Worm (Caenorhabditis elegans) whole organism, L1 larva: ENCODE measurements around the gene farl-11.

Source experiments
- F16B12.6 ChIP-seq: fragments of 150-350 bp; optimal IDR thresholded peaks from 2 replicates; lab custom pipeline; 2014; ENCODE audit warnings: missing biosample characterization, missing genetic modification characterization
- alr-1 ChIP-seq: fragments of 200-800 bp; sonication (Bioruptor generic); optimal IDR thresholded peaks from 2 replicates; lab custom pipeline; 2018; ENCODE audit warnings: borderline replicate concordance, mild to moderate bottlenecking, missing genetic modification characterization, missing compliant biosample characterization
- ceh-63 ChIP-seq: fragments of 200-800 bp; sonication (Bioruptor generic); optimal IDR thresholded peaks from 2 replicates; lab custom pipeline; 2018; ENCODE audit warnings: mild to moderate bottlenecking, missing genetic modification characterization, missing compliant biosample characterization
- efl-1 ChIP-seq, 4 experiments: fragments of 150-350 bp; optimal IDR thresholded peaks in 3 of 4; peaks in 1 of 4; 1 replicate in 1 of 4; 2 replicates in 3 of 4; lab custom pipeline; 2014; ENCODE audit warnings: missing biosample characterization in 2 of 4, missing genetic modification characterization in 2 of 4, missing genetic modification reagents in 2 of 4
- egl-27 ChIP-seq, 2 experiments: fragments of 150-350 bp in 1 of 2; sonication (generic microtip); optimal IDR thresholded peaks; 3 replicates each; lab custom pipeline; 2017 to 2018; ENCODE audit warnings: missing biosample characterization in 2 of 2, missing genetic modification characterization in 2 of 2, missing genetic modification reagents in 2 of 2
- fkh-10 ChIP-seq: sonication (generic microtip); optimal IDR thresholded peaks from 2 replicates; lab custom pipeline; 2017; ENCODE audit warnings: missing biosample characterization, missing genetic modification reagents, missing genetic modification characterization
- fos-1 ChIP-seq: fragments of 150-350 bp; optimal IDR thresholded peaks from 2 replicates; lab custom pipeline; 2014; ENCODE audit warnings: missing biosample characterization, missing genetic modification characterization
- hlh-17 ChIP-seq: fragments of 200-800 bp; sonication (Bioruptor generic); optimal IDR thresholded peaks from 2 replicates; lab custom pipeline; 2018; ENCODE audit warnings: missing genetic modification characterization, mild to moderate bottlenecking, missing compliant biosample characterization, moderate library complexity, borderline replicate concordance
- hlh-4 ChIP-seq: sonication (generic microtip); optimal IDR thresholded peaks from 2 replicates; lab custom pipeline; 2016; ENCODE audit warnings: mild to moderate bottlenecking, missing genetic modification characterization, missing compliant biosample characterization
- jun-1 ChIP-seq: fragments of 150-350 bp; optimal IDR thresholded peaks from 2 replicates; lab custom pipeline; 2014; ENCODE audit warnings: missing biosample characterization, missing genetic modification reagents, missing genetic modification characterization
- lin-14 ChIP-seq: fragments of 200-800 bp; sonication (Bioruptor generic); optimal IDR thresholded peaks from 2 replicates; lab custom pipeline; 2018; ENCODE audit warnings: mild to moderate bottlenecking, missing genetic modification characterization, moderate library complexity, missing compliant biosample characterization
- lin-35 ChIP-seq, 2 experiments: fragments of 150-350 bp; optimal IDR thresholded peaks; 2 replicates each; lab custom pipeline; 2014; ENCODE audit warnings: missing biosample characterization in 2 of 2, missing genetic modification characterization in 2 of 2, missing genetic modification reagents in 2 of 2
- lin-39 ChIP-seq: fragments of 150-350 bp; optimal IDR thresholded peaks from 2 replicates; lab custom pipeline; 2014; ENCODE audit warnings: missing biosample characterization, missing genetic modification reagents, missing genetic modification characterization
- mab-9 ChIP-seq: fragments of 200-800 bp; sonication (Bioruptor generic); IDR thresholded peaks from 2 replicates; pipeline ENCODE4 v1.3.6; 2022; ENCODE audit warnings: missing genetic modification reagents, missing genetic modification characterization, missing compliant biosample characterization
- mef-2 ChIP-seq: fragments of 150-350 bp; optimal IDR thresholded peaks from 2 replicates; lab custom pipeline; 2014; ENCODE audit warnings: missing biosample characterization, missing genetic modification characterization
- nhr-11 ChIP-seq: fragments of 150-350 bp; optimal IDR thresholded peaks from 2 replicates; lab custom pipeline; 2014; ENCODE audit warnings: missing biosample characterization, missing genetic modification characterization
- nhr-19 ChIP-seq: fragments of 200-800 bp; sonication (Bioruptor generic); conservative IDR thresholded peaks from 2 replicates; pipeline ENCODE4 v1.3.6; 2022; ENCODE audit warnings: missing genetic modification characterization, missing compliant biosample characterization
- nhr-237 ChIP-seq: fragments of 150-350 bp; optimal IDR thresholded peaks from 2 replicates; lab custom pipeline; 2014; ENCODE audit warnings: missing biosample characterization, missing genetic modification characterization
- nhr-71 ChIP-seq: sonication (generic microtip); optimal IDR thresholded peaks from 2 replicates; lab custom pipeline; 2016; ENCODE audit warnings: mild to moderate bottlenecking, missing genetic modification characterization, moderate library complexity, missing compliant biosample characterization
- nhr-85 ChIP-seq: sonication (generic microtip); peaks from one replicate; lab custom pipeline; 2016; ENCODE audit warnings: missing genetic modification characterization, inconsistent platforms, missing compliant biosample characterization
- nhr-90 ChIP-seq: sonication (generic microtip); optimal IDR thresholded peaks from 2 replicates; lab custom pipeline; 2016; ENCODE audit warnings: mild to moderate bottlenecking, missing genetic modification characterization, missing compliant biosample characterization; ENCODE audit not compliant: poor library complexity
- pag-3 ChIP-seq: sonication (generic microtip); optimal IDR thresholded peaks from 2 replicates; lab custom pipeline; 2017; ENCODE audit warnings: missing genetic modification characterization, mild to moderate bottlenecking, missing compliant biosample characterization, antibody characterized with exemption, borderline replicate concordance; ENCODE audit not compliant: insufficient read depth
- skn-1 ChIP-seq: fragments of 150-350 bp; optimal IDR thresholded peaks from 2 replicates; lab custom pipeline; 2014; ENCODE audit warnings: missing biosample characterization, missing genetic modification characterization
- sptf-1 ChIP-seq: fragments of 150-350 bp; optimal IDR thresholded peaks from 2 replicates; lab custom pipeline; 2014; ENCODE audit warnings: missing biosample characterization, missing genetic modification characterization
- swsn-7 ChIP-seq: sonication (generic microtip); optimal IDR thresholded peaks from 2 replicates; lab custom pipeline; 2016; ENCODE audit warnings: missing genetic modification characterization, missing compliant biosample characterization
- tlp-1 ChIP-seq: fragments of 150-350 bp; optimal IDR thresholded peaks from 2 replicates; lab custom pipeline; 2014; ENCODE audit warnings: missing biosample characterization, missing genetic modification characterization
- unc-130 ChIP-seq: fragments of 150-350 bp; optimal IDR thresholded peaks from 2 replicates; lab custom pipeline; 2017; ENCODE audit warnings: missing biosample characterization, missing genetic modification characterization, inconsistent platforms
- unc-30 ChIP-seq: sonication (generic microtip); optimal IDR thresholded peaks from 2 replicates; lab custom pipeline; 2017; ENCODE audit warnings: missing biosample characterization, missing genetic modification characterization
- unc-98 ChIP-seq: fragments of 200-800 bp; sonication (Bioruptor generic); IDR thresholded peaks from 2 replicates; pipeline ENCODE4 v1.3.6; 2022; ENCODE audit warnings: missing genetic modification characterization, missing compliant biosample characterization
- xbp-1 ChIP-seq: sonication (generic microtip); optimal IDR thresholded peaks from 2 replicates; lab custom pipeline; 2016; ENCODE audit warnings: missing genetic modification characterization, missing compliant biosample characterization
- ztf-11 ChIP-seq, 2 experiments: sonication (generic microtip); optimal IDR thresholded peaks; 2 replicates each; lab custom pipeline; 2016 to 2017; ENCODE audit warnings: missing genetic modification characterization in 2 of 2, missing biosample characterization in 1 of 2, missing compliant biosample characterization in 1 of 2
- ztf-4 ChIP-seq: fragments of 150-350 bp; optimal IDR thresholded peaks from 2 replicates; lab custom pipeline; 2014; ENCODE audit warnings: missing biosample characterization, missing genetic modification characterization

Gene farl-11

ce11 chrII:7100838-7101237 lies 4.0 kb downstream of the farl-11 start, which contains the start of gene mmaa-1:
mmaa-1 (minus strand) TSS chrII:7101165.
- peak; percentile 10 for TF ChIP-seq nhr-71 (tag; lab: Kevin White, UChicago)
- no peak for TF ChIP-seq sptf-1 (tag; lab: Kevin White, UChicago)
- TF ChIP-seq, all 84 proteins: peak for 1

DNA sequence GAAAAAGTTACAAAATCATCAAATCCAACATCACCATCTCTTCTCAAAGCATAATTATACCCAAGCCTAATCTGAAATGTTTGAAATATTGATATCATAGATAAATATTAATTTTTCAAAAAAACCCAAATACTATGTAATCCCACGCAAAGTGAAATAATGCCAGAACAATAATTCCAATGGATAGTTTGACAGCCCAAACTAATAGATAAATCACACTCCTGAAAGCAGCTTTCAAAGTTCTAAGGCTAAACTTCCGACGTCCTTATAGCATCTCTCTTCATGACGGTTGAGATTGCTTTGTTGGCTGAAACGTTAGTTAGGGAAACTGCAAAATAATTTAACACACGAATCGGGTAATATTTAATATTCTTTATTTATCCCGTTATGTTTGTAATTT lies 5.6 kb downstream of the farl-11 start:
- TF ChIP-seq swsn-7 (tag; lab: Kevin White, UChicago), result no peak
- no peak for TF ChIP-seq unc-98
- TF ChIP-seq lin-39 (tag; lab: Kevin White, UChicago), result no peak
- no peak for TF ChIP-seq nhr-237
- TF ChIP-seq mab-9 (GFP tag; lab: Robert Waterston, UW), result no peak
- TF ChIP-seq nhr-71 (tag; lab: Kevin White, UChicago), result peak; percentile 22
- TF ChIP-seq skn-1 (tag; lab: Kevin White, UChicago), result no peak
- TF ChIP-seq nhr-19 (GFP tag; lab: Robert Waterston, UW), result no peak
- no peak for TF ChIP-seq mef-2
- TF ChIP-seq unc-30 (tag; lab: Kevin White, UChicago), result no peak
- TF ChIP-seq nhr-90 (tag; lab: Kevin White, UChicago), result peak; percentile 0
- TF ChIP-seq pag-3 (tag; lab: Kevin White, UChicago), result no peak
- TF ChIP-seq xbp-1 (tag; lab: Kevin White, UChicago), result no peak
- TF ChIP-seq, all 84 proteins: peak for 2

ce11 chrII:7098578-7098977 lies 6.3 kb downstream of the farl-11 start, which contains the start of gene mct-5:
mct-5 (minus strand) TSS chrII:7098593.
- TF ChIP-seq ceh-63 (GFP tag; lab: Kevin White, UChicago), result no peak
- TF ChIP-seq jun-1, result no peak
- TF ChIP-seq ztf-4 (tag; lab: Kevin White, UChicago), result no peak
- no peak for TF ChIP-seq lin-14 (GFP tag; lab: Kevin White, UChicago)
- TF ChIP-seq tlp-1, result no peak
- no peak for TF ChIP-seq egl-27 (tag; optimal IDR thresholded peaks at IDR 0.05; lab: Kevin White, UChicago)
- TF ChIP-seq nhr-90 (tag; lab: Kevin White, UChicago), result no peak
- TF ChIP-seq unc-30 (tag; lab: Kevin White, UChicago), result no peak
- TF ChIP-seq fos-1 (tag; lab: Kevin White, UChicago), result no peak
- no peak for TF ChIP-seq ztf-11 (tag; optimal IDR thresholded peaks at IDR 0.05; lab: Kevin White, UChicago)
- no peak for TF ChIP-seq fkh-10
- no peak for TF ChIP-seq hlh-4 (tag; lab: Kevin White, UChicago)
- no peak for TF ChIP-seq xbp-1 (tag; lab: Kevin White, UChicago)
- no peak for TF ChIP-seq lin-35 (GFP tag; optimal IDR thresholded peaks at IDR 0.05; lab: Kevin White, UChicago)
- TF ChIP-seq F16B12.6, result no peak
- no peak for TF ChIP-seq hlh-17 (GFP tag; lab: Kevin White, UChicago)
- no peak for TF ChIP-seq unc-130 (tag; lab: Kevin White, UChicago)

DNA sequence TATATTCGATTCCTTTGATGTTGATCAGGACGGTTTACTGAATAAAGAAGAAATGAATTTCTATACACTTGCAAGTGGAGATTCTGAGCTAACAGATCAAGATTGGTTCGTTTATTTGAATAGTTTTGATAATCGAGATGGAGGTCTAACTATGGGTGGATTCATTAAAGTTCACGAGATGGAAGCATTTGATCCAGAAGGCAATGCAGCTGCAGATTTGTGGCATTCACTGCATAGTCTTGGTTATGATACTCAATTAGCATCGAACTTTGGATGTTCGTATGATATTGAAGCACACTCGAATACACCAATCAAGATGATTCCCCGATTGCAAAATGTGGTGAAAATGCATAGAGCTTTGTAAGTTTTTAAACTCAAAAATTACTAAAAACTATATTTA lies 8.9 kb downstream of the farl-11 start:
- no peak for TF ChIP-seq nhr-11 (tag; lab: Kevin White, UChicago)
- no peak for TF ChIP-seq efl-1 (optimal IDR thresholded peaks at IDR 0.05; lab: Kevin White, UChicago)
- peak in 1 of 2 experiments; percentile 67 for TF ChIP-seq efl-1 (GFP tag; optimal IDR thresholded peaks at IDR 0.05 in 1 of 2; lab: Kevin White, UChicago)

ce11 chrII:7093339-7093821 lies 11.5 kb downstream of the farl-11 start, which contains the start of gene T02G5.3:
T02G5.3 (plus strand) TSS chrII:7093389.
- TF ChIP-seq unc-30 (tag; lab: Kevin White, UChicago) (no peak), xbp-1 (tag; lab: Kevin White, UChicago) (no peak), nhr-85 (tag; lab: Kevin White, UChicago) (peak; percentile 60), alr-1 (tag; lab: Kevin White, UChicago) (no peak), fos-1 (tag; lab: Kevin White, UChicago) (no peak)
